Worm (Caenorhabditis elegans): ENCODE measurements around the gene T01B4.3.

The T01B4.3 gene

ce11 chrX:16337399-16337798 lies 19.9 kb upstream of the T01B4.3 start (continued):
- TF ChIP-seq skn-1 (tag; optimal IDR thresholded peaks at IDR 0.05) (no peak), aha-1 (tag) (peak; percentile 43), ZK337.2 (GFP tag; IDR thresholded peaks at IDR 0.05) (no peak), mep-1 (tag; optimal IDR thresholded peaks at IDR 0.05) (peak; percentile 31), nhr-28 (tag; optimal IDR thresholded peaks at IDR 0.05) (no peak), D1046.2 (GFP tag; IDR thresholded peaks at IDR 0.05) (no peak), ceh-20 (GFP tag; IDR thresholded peaks at IDR 0.05) (no peak), lin-38 (GFP tag; IDR thresholded peaks at IDR 0.05) (no peak)

- TF ChIP-seq aha-1 (tag) (peak; percentile 37), saeg-2 (GFP tag; IDR thresholded peaks at IDR 0.05) (no peak)
Measured at ce11 chrX:16336940-16337339, 19.4 kb upstream of the T01B4.3 start.

- TF ChIP-seq Y48G9A.11 (GFP tag; IDR thresholded peaks at IDR 0.05) = no peak
- TF ChIP-seq set-16 (GFP tag; IDR thresholded peaks at IDR 0.05) = peak; percentile 29; the same call in 1 of the 2 replicates
- no peak for TF ChIP-seq pha-4 (GFP tag; IDR thresholded peaks at IDR 0.05)
- no peak for TF ChIP-seq pha-4 (tag; optimal IDR thresholded peaks at IDR 0.05)
- TF ChIP-seq mxl-2 (GFP tag; conservative IDR thresholded peaks at IDR 0.05) = no peak
- TF ChIP-seq unc-62 (GFP tag; optimal IDR thresholded peaks at IDR 0.05 in 1 of 2) = peak in 1 of 2 experiments; percentile 0
- no peak for TF ChIP-seq unc-62 (tag; optimal IDR thresholded peaks at IDR 0.05)
- TF ChIP-seq daf-8 (GFP tag; IDR thresholded peaks at IDR 0.05) = no peak
- no peak for TF ChIP-seq T26A8.4 (GFP tag; IDR thresholded peaks at IDR 0.05)
- TF ChIP-seq Y75B8A.6 (GFP tag; IDR thresholded peaks at IDR 0.05) = no peak
- TF ChIP-seq zfp-3 (GFP tag; conservative IDR thresholded peaks at IDR 0.05) = no peak
- TF ChIP-seq aha-1 (tag) = peak; percentile 88
- TF ChIP-seq zip-11 (GFP tag; IDR thresholded peaks at IDR 0.05) = no peak
- TF ChIP-seq T20F7.1 (GFP tag; optimal IDR thresholded peaks at IDR 0.05) = no peak
Measured at ce11 chrX:16335396-16335795, 17.9 kb upstream of the T01B4.3 start.

- no peak for TF ChIP-seq pha-4 (GFP tag; IDR thresholded peaks at IDR 0.05)
- TF ChIP-seq pha-4 (tag; optimal IDR thresholded peaks at IDR 0.05) = peak; percentile 66
- peak; percentile 93 for TF ChIP-seq aha-1 (tag)
- TF ChIP-seq hlh-30 (tag; optimal IDR thresholded peaks at IDR 0.05; ENCODE audit: insufficient read depth) = peak; percentile 52
- peak; percentile 38 for TF ChIP-seq mxl-3 (GFP tag; optimal IDR thresholded peaks at IDR 0.05)
- peak; percentile 76 for TF ChIP-seq mes-2 (tag; optimal IDR thresholded peaks at IDR 0.05; ENCODE audit: poor library complexity, severe bottlenecking)
- TF ChIP-seq mep-1 (tag; optimal IDR thresholded peaks at IDR 0.05) = peak; percentile 70
- TF ChIP-seq lin-13 (GFP tag; optimal IDR thresholded peaks at IDR 0.05) = peak; percentile 11
- TF ChIP-seq nhr-11 (tag; optimal IDR thresholded peaks at IDR 0.05) = peak; percentile 43
- TF ChIP-seq dpl-1 (GFP tag; optimal IDR thresholded peaks at IDR 0.05) = no peak
- peak in 1 of 2 experiments; percentile 61 for TF ChIP-seq lsy-2 (tag; optimal IDR thresholded peaks at IDR 0.05)
- peak; percentile 67 for TF ChIP-seq hmg-1.1 (GFP tag; IDR thresholded peaks at IDR 0.05)
- TF ChIP-seq hif-1 (tag; optimal IDR thresholded peaks at IDR 0.05) = no peak
- no peak for TF ChIP-seq Y105C5A.15 (GFP tag; IDR thresholded peaks at IDR 0.05)
- TF ChIP-seq Y75B8A.6 (GFP tag; IDR thresholded peaks at IDR 0.05) = no peak
- TF ChIP-seq hlh-11 (tag; optimal IDR thresholded peaks at IDR 0.05) = peak; percentile 46
- TF ChIP-seq unc-62 (GFP tag; optimal IDR thresholded peaks at IDR 0.05 in 1 of 2) = peak in 1 of 2 experiments; percentile 78
- TF ChIP-seq unc-62 (tag; optimal IDR thresholded peaks at IDR 0.05) = no peak
- peak; percentile 2 for TF ChIP-seq nhr-77 (tag; optimal IDR thresholded peaks at IDR 0.05)
- TF ChIP-seq php-3 (GFP tag; IDR thresholded peaks at IDR 0.05) = peak; percentile 60; the same call in 1 of the 2 replicates
- peak; percentile 7 for TF ChIP-seq nhr-6 (tag; optimal IDR thresholded peaks at IDR 0.05)
- TF ChIP-seq Y5F2A.4 (GFP tag; optimal IDR thresholded peaks at IDR 0.05) = no peak
- peak; percentile 42; the same call in 1 of the 2 replicates for TF ChIP-seq dmd-6 (GFP tag; IDR thresholded peaks at IDR 0.05)
- TF ChIP-seq arid-1 (GFP tag; conservative IDR thresholded peaks at IDR 0.05) = no peak
- TF ChIP-seq unc-130 (GFP tag; optimal IDR thresholded peaks at IDR 0.05) = no peak
- peak in 1 of 2 experiments; percentile 41 for TF ChIP-seq mdl-1 (tag; optimal IDR thresholded peaks at IDR 0.05)
- TF ChIP-seq lin-38 (GFP tag; IDR thresholded peaks at IDR 0.05) = peak; percentile 52
- peak in 1 of 2 experiments; percentile 21 for TF ChIP-seq daf-16 (GFP tag; optimal IDR thresholded peaks at IDR 0.05)
- peak; percentile 94 for TF ChIP-seq daf-16 (tag; optimal IDR thresholded peaks at IDR 0.05)
- peak; percentile 41; the same call in 1 of the 2 replicates for TF ChIP-seq lin-1 (GFP tag; IDR thresholded peaks at IDR 0.05)
- TF ChIP-seq R02D3.7 (tag; optimal IDR thresholded peaks at IDR 0.05) = no peak
Measured at ce11 chrX:16331932-16332485, 14.5 kb upstream of the T01B4.3 start, which contains the start of gene taf-3. Gene taf-3 (plus strand): TSS chrX:16332435.
